Worm (Caenorhabditis elegans) whole organism, L3 larva: ENCODE results near the gene B0403.5.

ENCODE experiments used
- ama-1 ChIP-seq: fragments of 150-350 bp; optimal IDR thresholded peaks from 2 replicates; lab custom pipeline; 2018
- elt-3 ChIP-seq, 3 experiments: fragments of 150-350 bp in 1 of 3; sonication (generic microtip) in 2 of 3; optimal IDR thresholded peaks; 2 replicates in 2 of 3; 4 replicates in 1 of 3; lab custom pipeline; 2014 to 2017; ENCODE audit warnings: missing biosample characterization in 3 of 3, missing genetic modification characterization in 3 of 3
- lin-39 ChIP-seq: fragments of 150-350 bp; optimal IDR thresholded peaks from 2 replicates; lab custom pipeline; 2018; ENCODE audit warnings: missing biosample characterization, missing genetic modification reagents, missing genetic modification characterization
- mdl-1 ChIP-seq: fragments of 150-350 bp; optimal IDR thresholded peaks from 2 replicates; lab custom pipeline; 2014; ENCODE audit warnings: missing biosample characterization, missing genetic modification characterization
- nhr-25 ChIP-seq: sonication (generic microtip); optimal IDR thresholded peaks from 2 replicates; lab custom pipeline; 2017; ENCODE audit warnings: missing biosample characterization, missing genetic modification characterization
- nhr-67 ChIP-seq: fragments of 150-350 bp; optimal IDR thresholded peaks from 2 replicates; lab custom pipeline; 2014; ENCODE audit warnings: missing biosample characterization, missing genetic modification characterization
- pqm-1 ChIP-seq: fragments of 150-350 bp; optimal IDR thresholded peaks from 2 replicates; lab custom pipeline; 2017; ENCODE audit warnings: missing biosample characterization, missing genetic modification characterization, inconsistent platforms
- unc-39 ChIP-seq: sonication (generic microtip); optimal IDR thresholded peaks from 4 replicates; lab custom pipeline; 2017; ENCODE audit warnings: missing biosample characterization, missing genetic modification characterization
- unc-62 ChIP-seq: fragments of 150-350 bp; sonication (generic microtip); optimal IDR thresholded peaks from 4 replicates; lab custom pipeline; 2014; ENCODE audit warnings: missing biosample characterization, missing genetic modification reagents, missing genetic modification characterization
- zag-1 ChIP-seq: fragments of 150-350 bp; optimal IDR thresholded peaks from 2 replicates; lab custom pipeline; 2014; ENCODE audit warnings: missing biosample characterization, missing genetic modification characterization
- ztf-11 ChIP-seq: fragments of 150-350 bp; optimal IDR thresholded peaks from 2 replicates; lab custom pipeline; 2014; ENCODE audit warnings: missing biosample characterization, missing genetic modification characterization

DNA sequence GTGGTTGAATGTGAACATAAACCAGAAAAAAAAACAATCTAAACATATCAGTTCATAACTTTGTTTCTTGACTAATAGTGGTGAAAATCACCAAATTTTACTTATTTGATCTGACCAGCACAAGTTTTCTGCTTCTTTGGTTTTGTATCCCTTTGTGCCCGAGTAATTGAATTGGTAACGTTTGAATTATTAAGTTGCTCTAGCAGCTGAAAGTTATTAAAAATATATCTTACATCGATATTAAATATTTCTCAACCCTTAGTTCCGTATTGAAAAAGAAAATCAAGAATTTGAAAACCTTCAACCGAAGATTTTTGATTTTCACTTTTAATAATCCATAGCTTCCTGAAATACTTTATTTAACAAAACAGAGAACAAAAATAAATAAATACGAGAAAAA is 8.5 kb downstream of the B0403.5 start:
- TF ChIP-seq unc-62 (no peak), nhr-25 (tag; lab: Kevin White, UChicago) (no peak), elt-3 (tag; optimal IDR thresholded peaks at IDR 0.05; lab: Kevin White, UChicago) (no peak), lin-39 (tag; lab: Kevin White, UChicago) (no peak), unc-39 (tag; lab: Kevin White, UChicago) (no peak), zag-1 (no peak), ama-1 (lab: Kevin White, UChicago) (no peak), ztf-11 (tag; lab: Kevin White, UChicago) (no peak), mdl-1 (tag; lab: Kevin White, UChicago) (no peak), pqm-1 (no peak), nhr-67 (tag; lab: Kevin White, UChicago) (no peak)
